Worm (Caenorhabditis elegans) whole organism, L1 larva: ENCODE data around the gene ntl-9.
A peak's percentile ranks its signal among the peaks of the same experiment; 100 is the strongest.

Source experiments
- aha-1 ChIP-seq: fragments of 150-350 bp; optimal IDR thresholded peaks from 2 replicates; lab custom pipeline; 2014; ENCODE audit warnings: missing biosample characterization, missing genetic modification characterization
- ama-1 ChIP-seq: fragments of 150-350 bp; optimal IDR thresholded peaks from 2 replicates; lab custom pipeline; 2014
- ceh-8 ChIP-seq: fragments of 200-800 bp; sonication (Bioruptor generic); optimal IDR thresholded peaks from 2 replicates; lab custom pipeline; 2018; ENCODE audit warnings: mild to moderate bottlenecking, missing genetic modification characterization, moderate library complexity, missing compliant biosample characterization
- ceh-90 ChIP-seq: sonication (generic microtip); optimal IDR thresholded peaks from 2 replicates; lab custom pipeline; 2016; ENCODE audit warnings: missing genetic modification characterization, missing compliant biosample characterization
- fkh-10 ChIP-seq: sonication (generic microtip); optimal IDR thresholded peaks from 2 replicates; lab custom pipeline; 2017; ENCODE audit warnings: missing biosample characterization, missing genetic modification reagents, missing genetic modification characterization
- lin-13 ChIP-seq: fragments of 150-350 bp; optimal IDR thresholded peaks from 2 replicates; lab custom pipeline; 2014; ENCODE audit warnings: missing biosample characterization, missing genetic modification reagents, missing genetic modification characterization
- lir-3 ChIP-seq: sonication (generic microtip); optimal IDR thresholded peaks from 2 replicates; lab custom pipeline; 2016; ENCODE audit warnings: mild to moderate bottlenecking, missing genetic modification characterization, moderate library complexity, missing compliant biosample characterization; ENCODE audit not compliant: poor library complexity
- mep-1 ChIP-seq: fragments of 150-350 bp; optimal IDR thresholded peaks from 2 replicates; lab custom pipeline; 2014; ENCODE audit warnings: missing biosample characterization, missing genetic modification characterization
- nhr-237 ChIP-seq: fragments of 150-350 bp; optimal IDR thresholded peaks from 2 replicates; lab custom pipeline; 2014; ENCODE audit warnings: missing biosample characterization, missing genetic modification characterization
- nhr-77 ChIP-seq: fragments of 150-350 bp; optimal IDR thresholded peaks from 2 replicates; lab custom pipeline; 2014; ENCODE audit warnings: missing biosample characterization, missing genetic modification characterization
- pqm-1 ChIP-seq: sonication (generic microtip); optimal IDR thresholded peaks from 3 replicates; lab custom pipeline; 2017; ENCODE audit warnings: missing biosample characterization, missing genetic modification characterization
- tbx-2 ChIP-seq: sonication (generic microtip); optimal IDR thresholded peaks from 2 replicates; lab custom pipeline; 2016; ENCODE audit warnings: missing genetic modification characterization, missing compliant biosample characterization
- tlp-1 ChIP-seq: fragments of 150-350 bp; optimal IDR thresholded peaks from 2 replicates; lab custom pipeline; 2014; ENCODE audit warnings: missing biosample characterization, missing genetic modification characterization
- ztf-11 ChIP-seq, 2 experiments: sonication (generic microtip); optimal IDR thresholded peaks; 2 replicates each; lab custom pipeline; 2016 to 2017; ENCODE audit warnings: missing genetic modification characterization in 2 of 2, missing biosample characterization in 1 of 2, missing compliant biosample characterization in 1 of 2

DNA sequence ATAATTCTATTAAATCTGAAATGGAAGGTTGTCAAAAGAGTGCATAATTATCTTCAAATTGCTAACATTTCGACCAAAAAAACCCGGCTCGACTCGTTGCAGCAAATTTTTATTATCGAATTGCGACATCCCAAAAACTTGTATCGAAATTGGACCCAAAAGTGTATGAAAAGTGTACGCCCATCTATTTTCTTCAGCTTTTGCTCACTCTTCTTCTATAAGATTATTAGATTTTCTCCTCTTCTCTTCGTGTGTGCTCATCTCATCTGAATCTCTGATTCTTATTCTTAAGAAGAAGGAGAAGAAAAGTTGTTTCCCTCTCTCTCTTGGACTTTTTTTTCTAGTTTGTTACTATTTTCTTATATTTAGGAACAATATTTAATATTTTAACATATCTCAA is 22.9 kb downstream of the ntl-9 start:
- TF ChIP-seq lin-13 (GFP tag; lab: Kevin White, UChicago), result no peak
- TF ChIP-seq mep-1 (tag; lab: Kevin White, UChicago), result peak; percentile 13
- no peak for TF ChIP-seq tlp-1
- TF ChIP-seq ceh-90, result no peak
- TF ChIP-seq ztf-11 (tag; optimal IDR thresholded peaks at IDR 0.05; lab: Kevin White, UChicago), result no peak
- no peak for TF ChIP-seq nhr-77 (tag; lab: Kevin White, UChicago)
- TF ChIP-seq nhr-237 (tag; lab: Kevin White, UChicago), result no peak
- TF ChIP-seq fkh-10 (GFP tag; lab: Kevin White, UChicago), result peak; percentile 75
- TF ChIP-seq pqm-1, result no peak
- TF ChIP-seq aha-1 (tag; lab: Kevin White, UChicago), result no peak
- no peak for TF ChIP-seq ceh-8 (GFP tag; lab: Kevin White, UChicago)
- TF ChIP-seq ama-1 (lab: Kevin White, UChicago), result no peak
- TF ChIP-seq tbx-2 (tag; lab: Kevin White, UChicago), result no peak
- no peak for TF ChIP-seq lir-3 (tag; lab: Kevin White, UChicago)
